Worm (Caenorhabditis elegans): ENCODE results near the gene C50B6.7.

- TF ChIP-seq tbx-8 (GFP tag; optimal IDR thresholded peaks at IDR 0.05) (no peak), bed-3 (GFP tag; optimal IDR thresholded peaks at IDR 0.05) (no peak), snpc-4 (tag; optimal IDR thresholded peaks at IDR 0.05) (no peak), elt-1 (tag; optimal IDR thresholded peaks at IDR 0.05; ENCODE audit: borderline replicate concordance, insufficient read depth) (no peak), unc-62 (GFP tag; optimal IDR thresholded peaks at IDR 0.05) (no peak), nhr-76 (tag; optimal IDR thresholded peaks at IDR 0.05) (no peak), ceh-43 (GFP tag; optimal IDR thresholded peaks at IDR 0.05) (no peak), nhr-12 (tag; optimal IDR thresholded peaks at IDR 0.05) (no peak)
Measured at ce11 chrV:13274615-13275014, 50.2 kb downstream of the C50B6.7 start.

Measured in whole organism, mixed stage, embryonic.